Worm (Caenorhabditis elegans): Measurements from ENCODE around the gene nhr-189.

Gene nhr-189

DNA sequence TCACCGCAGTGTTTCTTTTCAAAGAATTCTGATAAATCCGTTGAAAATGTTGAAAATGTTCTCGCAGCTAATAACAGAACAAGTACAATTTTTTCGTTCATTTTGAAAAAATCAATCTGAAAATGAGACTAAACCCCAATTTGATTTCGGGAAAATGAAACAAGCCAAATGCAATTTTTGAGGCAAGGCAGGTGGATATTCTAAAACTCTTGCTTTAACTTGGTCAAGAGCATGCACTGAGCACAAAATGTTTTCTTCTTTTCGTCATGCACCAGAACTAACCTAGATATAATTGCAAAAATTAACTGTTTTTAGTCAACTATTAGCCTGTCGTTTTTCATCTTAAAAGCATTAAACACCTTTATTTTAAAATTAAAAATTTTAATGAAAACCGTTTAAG, 40.1 kb upstream of the nhr-189 start, which contains the start of gene irld-22:
Gene irld-22, minus strand, starts transcription at position 101 of the 400 bp plus-strand sequence.
- TF ChIP-seq dve-1 (tag; optimal IDR thresholded peaks at IDR 0.05; ENCODE audit: insufficient read depth), result no peak

- TF ChIP-seq madf-9 (GFP tag; conservative IDR thresholded peaks at IDR 0.05) (no peak), nhr-111 (GFP tag; optimal IDR thresholded peaks at IDR 0.05) (no peak), mep-1 (tag; optimal IDR thresholded peaks at IDR 0.05) (no peak), unc-62 (GFP tag; optimal IDR thresholded peaks at IDR 0.05 in 1 of 2) (peak in 1 of 2 experiments; percentile 69), unc-62 (tag; optimal IDR thresholded peaks at IDR 0.05) (no peak), madf-5 (GFP tag; IDR thresholded peaks at IDR 0.05) (no peak), nhr-48 (tag; optimal IDR thresholded peaks at IDR 0.05) (no peak), ZK546.5 (tag; optimal IDR thresholded peaks at IDR 0.05) (no peak)
Measured at ce11 chrV:3896018-3896417, 36.0 kb upstream of the nhr-189 start.

DNA sequence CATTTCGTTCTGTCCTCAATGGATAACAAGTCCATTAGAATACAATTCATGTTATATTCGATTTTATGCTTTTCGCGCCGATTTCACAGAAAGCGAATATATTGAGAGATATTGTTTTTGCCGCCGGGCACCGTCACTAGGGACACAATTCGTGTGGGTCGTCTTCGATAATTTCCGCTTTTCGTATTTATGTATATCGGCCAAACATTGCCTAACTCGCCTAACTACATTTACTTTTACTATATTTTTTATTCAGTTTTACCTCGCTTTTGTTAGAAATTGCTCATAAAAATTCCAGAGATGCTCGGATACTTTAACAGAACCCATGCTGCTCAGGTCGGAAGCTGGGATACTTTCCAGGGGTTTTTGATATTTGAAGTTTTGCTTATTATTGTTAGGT, 34.6 kb upstream of the nhr-189 start, which contains the start of gene sre-9:
Gene sre-9, plus strand, starts transcription at position 301 of the 400 bp plus-strand sequence.
- TF ChIP-seq mdl-1 (tag; optimal IDR thresholded peaks at IDR 0.05), result no peak
- no peak for TF ChIP-seq nhr-28 (tag; optimal IDR thresholded peaks at IDR 0.05)
- TF ChIP-seq dpl-1 (GFP tag; optimal IDR thresholded peaks at IDR 0.05), result no peak
- no peak for TF ChIP-seq lin-15B (tag; optimal IDR thresholded peaks at IDR 0.05)
- TF ChIP-seq ZK337.2 (GFP tag; IDR thresholded peaks at IDR 0.05), result no peak
- no peak for TF ChIP-seq daf-16 (GFP tag; optimal IDR thresholded peaks at IDR 0.05)
- TF ChIP-seq daf-16 (tag; optimal IDR thresholded peaks at IDR 0.05), result no peak
- TF ChIP-seq lin-13 (GFP tag; optimal IDR thresholded peaks at IDR 0.05), result no peak
- TF ChIP-seq skn-1 (tag; optimal IDR thresholded peaks at IDR 0.05), result no peak
- no peak for TF ChIP-seq nhr-111 (GFP tag; optimal IDR thresholded peaks at IDR 0.05)
- no peak for TF ChIP-seq ces-1 (GFP tag; optimal IDR thresholded peaks at IDR 0.05)
- no peak for TF ChIP-seq snpc-4 (tag; optimal IDR thresholded peaks at IDR 0.05)
- no peak for TF ChIP-seq F10B5.3 (tag; optimal IDR thresholded peaks at IDR 0.05)
- TF ChIP-seq spr-3 (GFP tag; optimal IDR thresholded peaks at IDR 0.05), result no peak
- no peak for TF ChIP-seq ZK546.5 (tag; optimal IDR thresholded peaks at IDR 0.05)
- TF ChIP-seq ama-1 (optimal IDR thresholded peaks at IDR 0.05), result no peak
- TF ChIP-seq saeg-2 (GFP tag; IDR thresholded peaks at IDR 0.05), result no peak
- TF ChIP-seq nhr-48 (tag; optimal IDR thresholded peaks at IDR 0.05), result no peak

DNA sequence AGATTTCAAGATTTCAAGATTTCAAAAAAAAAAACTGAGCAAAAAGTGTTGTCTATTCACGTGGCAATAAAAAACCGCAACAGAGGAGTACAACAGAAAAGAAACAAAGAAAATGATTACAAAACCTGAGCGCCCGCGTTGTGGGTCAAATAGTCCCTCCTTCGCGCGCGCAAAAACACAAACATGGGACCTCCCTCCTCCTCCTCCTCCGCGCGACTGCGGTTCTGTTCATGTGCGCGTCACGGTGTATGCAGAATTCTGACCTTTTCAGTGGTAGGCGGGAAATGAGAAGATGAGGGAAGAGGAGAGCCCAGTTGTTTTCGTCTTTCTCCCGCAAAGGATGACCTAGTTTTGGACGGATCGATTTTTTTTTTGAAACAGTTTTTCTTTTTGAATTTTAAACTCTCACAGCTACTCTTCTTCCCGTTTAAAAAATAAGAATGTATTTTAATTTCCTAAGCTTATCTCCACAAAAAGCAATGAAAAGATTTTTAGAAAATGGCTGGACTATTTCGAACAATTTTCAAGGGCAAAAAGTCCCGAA, 32.4 kb upstream of the nhr-189 start, which contains the start of gene C17E7.4:
Gene C17E7.4, plus strand, starts transcription at position 494 of the 544 bp plus-strand sequence.
- TF ChIP-seq lir-3 (tag; optimal IDR thresholded peaks at IDR 0.05) (no peak), tra-1 (GFP tag; IDR thresholded peaks at IDR 0.05) (no peak), nhr-111 (GFP tag; optimal IDR thresholded peaks at IDR 0.05) (no peak), nhr-41 (GFP tag; IDR thresholded peaks at IDR 0.05) (no peak), lin-39 (tag; optimal IDR thresholded peaks at IDR 0.05) (no peak), spr-1 (tag; optimal IDR thresholded peaks at IDR 0.05) (no peak)

ce11 chrV:3891919-3892318, 31.9 kb upstream of the nhr-189 start, which contains the start of gene C17E7.12:
Gene C17E7.12, minus strand, starts transcription at chrV:3892019.
- TF ChIP-seq mdt-29 (GFP tag; IDR thresholded peaks at IDR 0.05), result no peak
- no peak for TF ChIP-seq D1046.2 (GFP tag; IDR thresholded peaks at IDR 0.05)
- TF ChIP-seq ces-1 (GFP tag; optimal IDR thresholded peaks at IDR 0.05), result no peak
- no peak for TF ChIP-seq mes-2 (tag; optimal IDR thresholded peaks at IDR 0.05; ENCODE audit: poor library complexity, severe bottlenecking)
- no peak for TF ChIP-seq hlh-11 (tag; optimal IDR thresholded peaks at IDR 0.05)
- no peak for TF ChIP-seq tra-1 (GFP tag; IDR thresholded peaks at IDR 0.05)
- TF ChIP-seq daf-16 (GFP tag; optimal IDR thresholded peaks at IDR 0.05), result no peak
- no peak for TF ChIP-seq daf-16 (tag; optimal IDR thresholded peaks at IDR 0.05)
- no peak for TF ChIP-seq spr-1 (tag; optimal IDR thresholded peaks at IDR 0.05)
- TF ChIP-seq fkh-10 (GFP tag; optimal IDR thresholded peaks at IDR 0.05), result no peak
- no peak for TF ChIP-seq egl-43 (GFP tag; IDR thresholded peaks at IDR 0.05)
- TF ChIP-seq unc-39 (tag; optimal IDR thresholded peaks at IDR 0.05), result no peak
- TF ChIP-seq nhr-77 (tag; optimal IDR thresholded peaks at IDR 0.05), result no peak
- no peak for TF ChIP-seq zfp-3 (GFP tag; conservative IDR thresholded peaks at IDR 0.05)
- no peak for TF ChIP-seq mxl-3 (GFP tag; optimal IDR thresholded peaks at IDR 0.05)
- no peak for TF ChIP-seq nhr-111 (GFP tag; optimal IDR thresholded peaks at IDR 0.05)
- TF ChIP-seq dmd-6 (GFP tag; IDR thresholded peaks at IDR 0.05), result no peak

All from whole organism, L4 larva.